Worm (Caenorhabditis elegans) whole organism, L1 larva: ENCODE results near the gene str-236.

Source experiments
- ceh-8 ChIP-seq: fragments of 200-800 bp; sonication (Bioruptor generic); optimal IDR thresholded peaks from 2 replicates; lab custom pipeline; 2018; ENCODE audit warnings: mild to moderate bottlenecking, missing genetic modification characterization, moderate library complexity, missing compliant biosample characterization
- ets-5 ChIP-seq: fragments of 200-800 bp; sonication (Bioruptor generic); IDR thresholded peaks from 2 replicates; pipeline ENCODE4 v1.3.6; 2022; ENCODE audit warnings: missing genetic modification characterization, missing compliant biosample characterization
- isw-1 ChIP-seq: fragments of 200-800 bp; sonication (Bioruptor generic); IDR thresholded peaks from 2 replicates; pipeline ENCODE4 v1.3.6; 2022; ENCODE audit warnings: missing genetic modification characterization, missing compliant biosample characterization
- nhr-76 ChIP-seq: sonication (generic microtip); optimal IDR thresholded peaks from 2 replicates; lab custom pipeline; 2017; ENCODE audit warnings: missing biosample characterization, missing genetic modification characterization
- pag-3 ChIP-seq: sonication (generic microtip); optimal IDR thresholded peaks from 2 replicates; lab custom pipeline; 2017; ENCODE audit warnings: missing genetic modification characterization, mild to moderate bottlenecking, missing compliant biosample characterization, antibody characterized with exemption, borderline replicate concordance; ENCODE audit not compliant: insufficient read depth
- snpc-4 ChIP-seq: fragments of 150-350 bp; optimal IDR thresholded peaks from 2 replicates; lab custom pipeline; 2014; ENCODE audit warnings: missing biosample characterization, missing genetic modification characterization
- tbx-2 ChIP-seq: sonication (generic microtip); optimal IDR thresholded peaks from 2 replicates; lab custom pipeline; 2016; ENCODE audit warnings: missing genetic modification characterization, missing compliant biosample characterization
- unc-130 ChIP-seq: fragments of 150-350 bp; optimal IDR thresholded peaks from 2 replicates; lab custom pipeline; 2017; ENCODE audit warnings: missing biosample characterization, missing genetic modification characterization, inconsistent platforms
- unc-98 ChIP-seq: fragments of 200-800 bp; sonication (Bioruptor generic); IDR thresholded peaks from 2 replicates; pipeline ENCODE4 v1.3.6; 2022; ENCODE audit warnings: missing genetic modification characterization, missing compliant biosample characterization

- TF ChIP-seq tbx-2 (tag; lab: Kevin White, UChicago) (no peak), isw-1 (no peak), pag-3 (tag; lab: Kevin White, UChicago) (no peak), ets-5 (GFP tag; lab: Robert Waterston, UW) (no peak), nhr-76 (tag; lab: Kevin White, UChicago) (no peak), snpc-4 (tag; lab: Kevin White, UChicago) (no peak), ceh-8 (GFP tag; lab: Kevin White, UChicago) (no peak), unc-130 (no peak), unc-98 (GFP tag; lab: Robert Waterston, UW) (no peak)
These were observed 9.1 kb upstream of the str-236 start, which contains the start of gene K02H11.9 for ce11 chrV:1536979-1537378.
